Fruit fly (Drosophila melanogaster): ENCODE data around the gene CG34012.

The CG34012 gene

DNA sequence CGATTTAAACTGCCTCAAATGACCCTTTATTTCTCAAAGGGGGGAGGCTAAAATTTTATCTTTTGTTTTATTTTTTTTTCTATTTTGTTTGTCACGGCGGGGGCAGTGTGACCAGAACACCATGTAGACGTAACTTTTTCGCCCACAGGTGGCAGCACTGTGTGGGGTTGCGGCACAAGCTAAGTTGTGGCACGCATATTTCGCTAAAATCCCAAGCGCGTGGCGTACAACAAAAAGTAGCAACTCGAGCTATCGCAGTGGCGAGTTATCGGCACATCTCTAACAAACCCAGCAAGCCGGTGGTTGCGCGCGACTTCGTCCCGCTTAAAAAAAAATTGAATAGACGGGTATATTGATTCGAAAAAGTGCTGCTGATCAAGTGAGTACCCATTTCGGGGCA is 13.8 kb upstream of the CG34012 start, which contains the start of the genes Ufd1 and NaPi-III (continued):
- TF ChIP-seq ssp (GFP tag; IDR thresholded peaks at IDR 0.05): no peak
- no peak for TF ChIP-seq CG43689 (GFP tag; IDR thresholded peaks at IDR 0.05)
- TF ChIP-seq Ptx1 (GFP tag; IDR thresholded peaks at IDR 0.05): no peak
- TF ChIP-seq zf30C (GFP tag; optimal IDR thresholded peaks at IDR 0.05): peak; percentile 26
- TF ChIP-seq CG6654 (GFP tag; optimal IDR thresholded peaks at IDR 0.05): no peak
- TF ChIP-seq CG8359 (GFP tag; optimal IDR thresholded peaks at IDR 0.05; ENCODE audit: borderline replicate concordance): no peak
- TF ChIP-seq sens-2 (GFP tag; IDR thresholded peaks at IDR 0.05): no peak
- TF ChIP-seq Ets97D (GFP tag; optimal IDR thresholded peaks at IDR 0.05): peak; percentile 92
- no peak for TF ChIP-seq crc (GFP tag; optimal IDR thresholded peaks at IDR 0.05)
- no peak for TF ChIP-seq sim (GFP tag; IDR thresholded peaks at IDR 0.05)
- peak; percentile 34 for TF ChIP-seq Hsf (GFP tag; optimal IDR thresholded peaks at IDR 0.05)
- TF ChIP-seq CG13775 (GFP tag; optimal IDR thresholded peaks at IDR 0.05): peak; percentile 46
- TF ChIP-seq Deaf1 (tag; optimal IDR thresholded peaks at IDR 0.05): no peak
- TF ChIP-seq org-1 (GFP tag; optimal IDR thresholded peaks at IDR 0.05): no peak
- TF ChIP-seq Dek (tag; optimal IDR thresholded peaks at IDR 0.05): peak; percentile 67
- TF ChIP-seq mld (GFP tag; IDR thresholded peaks at IDR 0.05; ENCODE audit: partially characterized antibody): no peak
- TF ChIP-seq sisA (GFP tag; IDR thresholded peaks at IDR 0.05): peak; percentile 44; the same call in 1 of the 2 replicates
- no peak for TF ChIP-seq CG10543 (GFP tag; optimal IDR thresholded peaks at IDR 0.05)
- peak; percentile 23 for TF ChIP-seq CG13424 (tag; optimal IDR thresholded peaks at IDR 0.05)
- peak; percentile 71; the same call in 1 of the 2 replicates for TF ChIP-seq inv (GFP tag; IDR thresholded peaks at IDR 0.05; ENCODE audit: partially characterized antibody)
- TF ChIP-seq CG10565 (GFP tag; optimal IDR thresholded peaks at IDR 0.05): no peak
- peak; percentile 54 for TF ChIP-seq her (GFP tag; optimal IDR thresholded peaks at IDR 0.05)
- no peak for TF ChIP-seq D (optimal IDR thresholded peaks at IDR 0.05)
- peak; percentile 4 for TF ChIP-seq D (GFP tag; optimal IDR thresholded peaks at IDR 0.05)
- no peak for TF ChIP-seq Nf-YB (GFP tag; optimal IDR thresholded peaks at IDR 0.05)
- TF ChIP-seq CG14050 (GFP tag; IDR thresholded peaks at IDR 0.05): no peak
- no peak for TF ChIP-seq Blimp-1 (GFP tag; optimal IDR thresholded peaks at IDR 0.05)
- no peak for TF ChIP-seq salm (tag; optimal IDR thresholded peaks at IDR 0.05)
- no peak for TF ChIP-seq Mes4 (GFP tag; optimal IDR thresholded peaks at IDR 0.05)
- no peak for TF ChIP-seq Dip3 (GFP tag; optimal IDR thresholded peaks at IDR 0.05)
- no peak for TF ChIP-seq CG4730 (GFP tag; IDR thresholded peaks at IDR 0.05)
- peak; percentile 2 for TF ChIP-seq luna (GFP tag; optimal IDR thresholded peaks at IDR 0.05)
- peak; percentile 14 for TF ChIP-seq CrebB (tag; optimal IDR thresholded peaks at IDR 0.05)
- TF ChIP-seq CG34422 (GFP tag; IDR thresholded peaks at IDR 0.05): peak; percentile 69
- TF ChIP-seq Hr78 (GFP tag; optimal IDR thresholded peaks at IDR 0.05): no peak
- peak; percentile 17 for TF ChIP-seq CG5245 (GFP tag; optimal IDR thresholded peaks at IDR 0.05)
- no peak for TF ChIP-seq CG11695 (GFP tag; IDR thresholded peaks at IDR 0.05)
- peak; percentile 29 for TF ChIP-seq pum (GFP tag; optimal IDR thresholded peaks at IDR 0.05)
- TF ChIP-seq CG30403 (GFP tag; optimal IDR thresholded peaks at IDR 0.05): no peak
- TF ChIP-seq CG1233 (GFP tag; optimal IDR thresholded peaks at IDR 0.05): no peak
- no peak for TF ChIP-seq Hr39 (optimal IDR thresholded peaks at IDR 0.05)
- peak; percentile 26 for TF ChIP-seq pnt (GFP tag; optimal IDR thresholded peaks at IDR 0.05)
- no peak for TF ChIP-seq CG34376 (GFP tag; optimal IDR thresholded peaks at IDR 0.05)
- TF ChIP-seq CG8290 (GFP tag; optimal IDR thresholded peaks at IDR 0.05): peak; percentile 26
- TF ChIP-seq CG8290 (tag; optimal IDR thresholded peaks at IDR 0.05): peak in 1 of 2 experiments; percentile 90
- TF ChIP-seq CG1024 (GFP tag; IDR thresholded peaks at IDR 0.05): no peak
- TF ChIP-seq sug (tag; optimal IDR thresholded peaks at IDR 0.05): peak; percentile 63
- TF ChIP-seq CG5953 (GFP tag; IDR thresholded peaks at IDR 0.05): no peak
- TF ChIP-seq kay (GFP tag; optimal IDR thresholded peaks at IDR 0.05): peak; percentile 15
- TF ChIP-seq CG12391 (tag; optimal IDR thresholded peaks at IDR 0.05): peak; percentile 57
- TF ChIP-seq CG11560 (tag; IDR thresholded peaks at IDR 0.05): peak; percentile 78
- TF ChIP-seq corto (GFP tag; optimal IDR thresholded peaks at IDR 0.05): no peak
- TF ChIP-seq tx (GFP tag; optimal IDR thresholded peaks at IDR 0.05): peak; percentile 41
